Worm (Caenorhabditis elegans) whole organism, L4 larva: ENCODE data around the gene F59A6.4.

Experiments
- F26F4.8 ChIP-seq: fragments of 200-800 bp; sonication (Bioruptor generic); conservative IDR thresholded peaks from 2 replicates; pipeline ENCODE4 v1.3.6; 2022; ENCODE audit warnings: missing genetic modification characterization, missing compliant biosample characterization
- F37D6.2 ChIP-seq: sonication (generic microtip); optimal IDR thresholded peaks from 2 replicates; lab custom pipeline; 2016; ENCODE audit warnings: mild to moderate bottlenecking, missing genetic modification characterization, missing compliant biosample characterization
- F44E2.7 ChIP-seq: fragments of 200-800 bp; sonication (Bioruptor generic); IDR thresholded peaks from 2 replicates; pipeline ENCODE4 v2.1.2; 2022; ENCODE audit warnings: missing genetic modification characterization, missing compliant biosample characterization
- F49E8.2 ChIP-seq: sonication (generic microtip); optimal IDR thresholded peaks from 2 replicates; lab custom pipeline; 2016; ENCODE audit warnings: missing compliant biosample characterization, mild to moderate bottlenecking, missing genetic modification characterization, borderline replicate concordance
- Y105C5A.15 ChIP-seq: fragments of 200-800 bp; sonication (Bioruptor generic); IDR thresholded peaks from 2 replicates; pipeline ENCODE4 v1.3.6; 2022; ENCODE audit warnings: missing genetic modification characterization, missing compliant biosample characterization
- Y48G9A.11 ChIP-seq: fragments of 200-800 bp; sonication (Bioruptor generic); IDR thresholded peaks from 2 replicates; pipeline ENCODE4 v1.3.6; 2022; ENCODE audit warnings: missing genetic modification reagents, missing genetic modification characterization, missing compliant biosample characterization
- Y5F2A.4 ChIP-seq: fragments of 200-800 bp; sonication (Bioruptor generic); optimal IDR thresholded peaks from 2 replicates; lab custom pipeline; 2018; ENCODE audit warnings: mild to moderate bottlenecking, missing genetic modification characterization, missing compliant biosample characterization
- ZK337.2 ChIP-seq: fragments of 200-800 bp; sonication (Bioruptor generic); IDR thresholded peaks from 2 replicates; pipeline ENCODE4 v1.3.6; 2022; ENCODE audit warnings: missing genetic modification reagents, missing genetic modification characterization, missing compliant biosample characterization
- aly-2 ChIP-seq: sonication (generic microtip); optimal IDR thresholded peaks from 2 replicates; lab custom pipeline; 2018; ENCODE audit warnings: missing biosample characterization, missing genetic modification characterization
- ceh-20 ChIP-seq: fragments of 200-800 bp; sonication (Bioruptor generic); IDR thresholded peaks from 2 replicates; pipeline ENCODE4 v1.3.6; 2022; ENCODE audit warnings: missing genetic modification reagents, missing genetic modification characterization, missing compliant biosample characterization
- ceh-28 ChIP-seq: fragments of 150-350 bp; optimal IDR thresholded peaks from 2 replicates; lab custom pipeline; 2014; ENCODE audit warnings: missing biosample characterization, missing genetic modification reagents, missing genetic modification characterization
- ceh-32 ChIP-seq: sonication (generic microtip); optimal IDR thresholded peaks from 2 replicates; lab custom pipeline; 2016; ENCODE audit warnings: mild to moderate bottlenecking, missing genetic modification characterization, missing compliant biosample characterization; ENCODE audit not compliant: poor library complexity
- ceh-62 ChIP-seq: sonication (generic microtip); optimal IDR thresholded peaks from 2 replicates; lab custom pipeline; 2017; ENCODE audit warnings: missing biosample characterization, missing genetic modification characterization
- ceh-82 ChIP-seq: sonication (generic microtip); optimal IDR thresholded peaks from 2 replicates; lab custom pipeline; 2017; ENCODE audit warnings: missing biosample characterization, missing genetic modification characterization
- ces-1 ChIP-seq: fragments of 150-350 bp; sonication (generic microtip); optimal IDR thresholded peaks from 4 replicates; lab custom pipeline; 2014; ENCODE audit warnings: missing biosample characterization, missing genetic modification reagents, missing genetic modification characterization
- cey-2 ChIP-seq: sonication (generic microtip); optimal IDR thresholded peaks from 3 replicates; lab custom pipeline; 2017; ENCODE audit warnings: missing genetic modification characterization, mild to moderate bottlenecking, missing compliant biosample characterization, antibody characterized with exemption, borderline replicate concordance; ENCODE audit not compliant: insufficient read depth
- daf-12 ChIP-seq: fragments of 150-350 bp; optimal IDR thresholded peaks from 2 replicates; lab custom pipeline; 2014; ENCODE audit warnings: missing biosample characterization, missing genetic modification reagents, missing genetic modification characterization
- daf-8 ChIP-seq: fragments of 200-800 bp; sonication (Bioruptor generic); IDR thresholded peaks from 2 replicates; pipeline ENCODE4 v1.3.6; 2022; ENCODE audit warnings: missing genetic modification characterization, missing compliant biosample characterization
- dmd-9 ChIP-seq: fragments of 200-800 bp; sonication (Bioruptor generic); IDR thresholded peaks from 2 replicates; pipeline ENCODE4 v1.3.6; 2022; ENCODE audit warnings: missing genetic modification reagents, missing genetic modification characterization, missing compliant biosample characterization
- duxl-1 ChIP-seq: sonication (generic microtip); optimal IDR thresholded peaks from 2 replicates; lab custom pipeline; 2016; ENCODE audit warnings: mild to moderate bottlenecking, missing genetic modification characterization, moderate library complexity, missing compliant biosample characterization; ENCODE audit not compliant: poor library complexity
- dve-1 ChIP-seq: sonication (generic microtip); optimal IDR thresholded peaks from 2 replicates; lab custom pipeline; 2017; ENCODE audit warnings: antibody characterized with exemption, mild to moderate bottlenecking, missing genetic modification characterization, missing compliant biosample characterization; ENCODE audit not compliant: insufficient read depth
- fos-1 ChIP-seq: fragments of 150-350 bp; optimal IDR thresholded peaks from 2 replicates; lab custom pipeline; 2014; ENCODE audit warnings: missing biosample characterization, missing genetic modification characterization
- hif-1 ChIP-seq, 2 experiments: sonication (generic microtip); optimal IDR thresholded peaks; 2 replicates each; lab custom pipeline; 2016 to 2017; ENCODE audit warnings: missing compliant biosample characterization in 2 of 2, missing genetic modification characterization in 2 of 2, missing genetic modification reagents in 2 of 2, missing genotype in 2 of 2, mild to moderate bottlenecking in 1 of 2
- hlh-11 ChIP-seq: fragments of 200-800 bp; sonication (Bioruptor generic); optimal IDR thresholded peaks from 2 replicates; lab custom pipeline; 2018; ENCODE audit warnings: mild to moderate bottlenecking, missing genetic modification characterization, missing compliant biosample characterization
- hmg-1.1 ChIP-seq: fragments of 200-800 bp; sonication (Bioruptor generic); IDR thresholded peaks from 2 replicates; pipeline ENCODE4 v1.3.6; 2022; ENCODE audit warnings: missing genetic modification reagents, missing genetic modification characterization, missing compliant biosample characterization
- lin-1 ChIP-seq: fragments of 200-800 bp; sonication (Bioruptor generic); IDR thresholded peaks from 2 replicates; pipeline ENCODE4 v1.3.6; 2022; ENCODE audit warnings: missing genetic modification reagents, missing genetic modification characterization, missing compliant biosample characterization
- lin-15B ChIP-seq: fragments of 150-350 bp; sonication (generic microtip); optimal IDR thresholded peaks from 3 replicates; lab custom pipeline; 2014; ENCODE audit warnings: missing biosample characterization, missing genetic modification characterization
- lin-38 ChIP-seq: fragments of 200-800 bp; sonication (Bioruptor generic); IDR thresholded peaks from 2 replicates; pipeline ENCODE4 v1.3.6; 2022; ENCODE audit warnings: missing genetic modification reagents, missing genetic modification characterization, missing compliant biosample characterization
- lin-39 ChIP-seq: fragments of 150-350 bp; optimal IDR thresholded peaks from 2 replicates; lab custom pipeline; 2014; ENCODE audit warnings: missing biosample characterization, missing genetic modification reagents, missing genetic modification characterization
- lir-3 ChIP-seq: sonication (generic microtip); optimal IDR thresholded peaks from 2 replicates; lab custom pipeline; 2016; ENCODE audit warnings: mild to moderate bottlenecking, missing genetic modification characterization, missing compliant biosample characterization
- lsy-2 ChIP-seq, 2 experiments: fragments of 150-350 bp in 1 of 2; sonication (generic microtip) in 1 of 2; optimal IDR thresholded peaks; 2 replicates each; lab custom pipeline; 2014 to 2017; ENCODE audit warnings: missing biosample characterization in 2 of 2, missing genetic modification characterization in 2 of 2
- madf-9 ChIP-seq: fragments of 200-800 bp; sonication (Bioruptor generic); conservative IDR thresholded peaks from 2 replicates; pipeline ENCODE4 v1.3.6; 2022; ENCODE audit warnings: missing genetic modification reagents, missing genetic modification characterization, missing compliant biosample characterization
- mdl-1 ChIP-seq, 2 experiments: fragments of 150-350 bp in 1 of 2; sonication (generic microtip) in 1 of 2; optimal IDR thresholded peaks; 2 replicates each; lab custom pipeline; 2014 to 2017; ENCODE audit warnings: missing biosample characterization in 2 of 2, missing genetic modification characterization in 2 of 2
- mdt-29 ChIP-seq: fragments of 200-800 bp; sonication (Bioruptor generic); IDR thresholded peaks from 2 replicates; pipeline ENCODE4 v1.3.6; 2022; ENCODE audit warnings: missing genetic modification reagents, missing genetic modification characterization, missing compliant biosample characterization
- mxl-3 ChIP-seq: fragments of 200-800 bp; sonication (Bioruptor generic); optimal IDR thresholded peaks from 2 replicates; lab custom pipeline; 2018; ENCODE audit warnings: mild to moderate bottlenecking, missing genetic modification characterization, missing compliant biosample characterization
- nhr-102 ChIP-seq: sonication (generic microtip); optimal IDR thresholded peaks from 2 replicates; lab custom pipeline; 2016; ENCODE audit warnings: mild to moderate bottlenecking, missing genetic modification characterization, moderate library complexity, missing compliant biosample characterization
- nhr-11 ChIP-seq: fragments of 150-350 bp; optimal IDR thresholded peaks from 2 replicates; lab custom pipeline; 2014; ENCODE audit warnings: missing biosample characterization, missing genetic modification characterization
- nhr-111 ChIP-seq: fragments of 200-800 bp; sonication (Bioruptor generic); optimal IDR thresholded peaks from 2 replicates; lab custom pipeline; 2018; ENCODE audit warnings: mild to moderate bottlenecking, missing genetic modification characterization, missing compliant biosample characterization
- nhr-237 ChIP-seq: sonication (generic microtip); optimal IDR thresholded peaks from 2 replicates; lab custom pipeline; 2017; ENCODE audit warnings: missing biosample characterization, missing genetic modification characterization
- nhr-25 ChIP-seq: sonication (generic microtip); optimal IDR thresholded peaks from 2 replicates; lab custom pipeline; 2017; ENCODE audit warnings: missing genetic modification characterization, mild to moderate bottlenecking, missing compliant biosample characterization, antibody characterized with exemption, moderate library complexity, borderline replicate concordance; ENCODE audit not compliant: insufficient read depth
- php-3 ChIP-seq: fragments of 200-800 bp; sonication (Bioruptor generic); IDR thresholded peaks from 2 replicates; pipeline ENCODE4 v1.3.6; 2022; ENCODE audit warnings: missing genetic modification reagents, missing genetic modification characterization, missing compliant biosample characterization
- snpc-1.2 ChIP-seq: fragments of 200-800 bp; sonication (Bioruptor generic); IDR thresholded peaks from 2 replicates; pipeline ENCODE4 v1.3.6; 2022; ENCODE audit warnings: missing genetic modification reagents, missing genetic modification characterization, missing compliant biosample characterization
- tra-1 ChIP-seq: fragments of 200-800 bp; sonication (Bioruptor generic); IDR thresholded peaks from 2 replicates; pipeline ENCODE4 v1.3.6; 2022; ENCODE audit warnings: missing genetic modification reagents, missing genetic modification characterization, missing compliant biosample characterization
- unc-39 ChIP-seq: sonication (generic microtip); optimal IDR thresholded peaks from 2 replicates; lab custom pipeline; 2017; ENCODE audit warnings: missing biosample characterization, missing genetic modification characterization
- zfp-3 ChIP-seq: fragments of 200-800 bp; sonication (Bioruptor generic); conservative IDR thresholded peaks from 2 replicates; pipeline ENCODE4 v1.3.6; 2022; ENCODE audit warnings: missing genetic modification reagents, missing genetic modification characterization, missing compliant biosample characterization
- zip-11 ChIP-seq: fragments of 200-800 bp; sonication (Bioruptor generic); IDR thresholded peaks from 2 replicates; pipeline ENCODE4 v1.3.6; 2022; ENCODE audit warnings: missing genetic modification characterization, missing compliant biosample characterization
- ztf-11 ChIP-seq: fragments of 150-350 bp; optimal IDR thresholded peaks from 2 replicates; lab custom pipeline; 2014; ENCODE audit warnings: missing biosample characterization, missing genetic modification characterization
- ztf-7 ChIP-seq: fragments of 150-350 bp; optimal IDR thresholded peaks from 2 replicates; lab custom pipeline; 2014; ENCODE audit warnings: missing biosample characterization, missing genetic modification characterization

Gene F59A6.4

DNA sequence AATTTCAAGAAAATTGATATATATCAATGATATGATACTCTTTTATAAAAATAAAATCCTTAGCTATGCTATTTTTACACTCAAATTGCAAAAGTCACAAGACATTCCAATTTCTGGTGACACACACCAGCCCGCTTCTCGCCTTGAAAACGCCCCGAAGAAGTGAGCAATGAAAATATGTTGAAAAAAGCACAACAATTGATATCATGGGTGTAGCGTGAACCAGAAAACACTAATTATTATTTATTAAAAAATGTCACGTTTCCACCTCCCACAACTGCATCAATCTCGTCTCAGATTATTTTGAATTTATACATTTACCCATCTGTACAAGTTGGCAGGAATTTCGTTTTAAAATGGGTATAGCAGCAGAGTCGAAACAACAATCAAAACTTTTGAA, at the start of gene F59A6.4:
TSS of gene F59A6.4 (plus strand) at position 301 of the 400 bp plus-strand sequence.
- TF ChIP-seq nhr-111 (GFP tag; lab: Kevin White, UChicago) (no peak), ZK337.2 (GFP tag; lab: Robert Waterston, UW) (no peak), aly-2 (tag; lab: Kevin White, UChicago) (no peak), ceh-28 (tag; lab: Kevin White, UChicago) (no peak), nhr-102 (tag; lab: Kevin White, UChicago) (no peak), lin-38 (GFP tag; lab: Robert Waterston, UW) (no peak), php-3 (GFP tag; lab: Robert Waterston, UW) (no peak), snpc-1.2 (GFP tag; lab: Robert Waterston, UW) (no peak), cey-2 (tag; lab: Kevin White, UChicago) (no peak), mdt-29 (GFP tag; lab: Robert Waterston, UW) (no peak), fos-1 (tag; lab: Kevin White, UChicago) (no peak), dve-1 (tag; lab: Kevin White, UChicago) (no peak), dmd-9 (GFP tag; lab: Robert Waterston, UW) (no peak), ces-1 (GFP tag; lab: Kevin White, UChicago) (no peak)

ce11 chrII:4955353-4955752, 49.5 kb upstream of the F59A6.4 start, which contains the start of gene pbs-3:
TSS of gene pbs-3 (minus strand) at chrII:4955427.
- TF ChIP-seq nhr-111 (GFP tag; lab: Kevin White, UChicago) (no peak), ztf-7 (tag; lab: Kevin White, UChicago) (no peak), lin-38 (GFP tag; lab: Robert Waterston, UW) (peak; percentile 77), madf-9 (GFP tag; lab: Robert Waterston, UW) (no peak), snpc-1.2 (GFP tag; lab: Robert Waterston, UW) (no peak), duxl-1 (tag; lab: Kevin White, UChicago) (no peak), Y48G9A.11 (GFP tag; lab: Robert Waterston, UW) (0 out of 2 replicates have a peak, but pooled peaks have one; percentile 19), daf-8 (GFP tag; lab: Robert Waterston, UW) (no peak), dmd-9 (GFP tag; lab: Robert Waterston, UW) (no peak), tra-1 (GFP tag; lab: Robert Waterston, UW) (no peak), ceh-82 (tag; lab: Kevin White, UChicago) (no peak), nhr-25 (tag; lab: Kevin White, UChicago) (no peak), nhr-237 (tag; lab: Kevin White, UChicago) (no peak), Y105C5A.15 (no peak), ZK337.2 (GFP tag; lab: Robert Waterston, UW) (no peak), lin-39 (no peak), hlh-11 (tag; lab: Kevin White, UChicago) (peak; percentile 35), ceh-32 (tag; lab: Kevin White, UChicago) (no peak), lin-1 (GFP tag; lab: Robert Waterston, UW) (no peak), mxl-3 (GFP tag; lab: Kevin White, UChicago) (peak; percentile 12), Y5F2A.4 (GFP tag; lab: Kevin White, UChicago) (no peak), daf-12 (tag; lab: Kevin White, UChicago) (no peak), F44E2.7 (GFP tag; lab: Robert Waterston, UW) (no peak), unc-39 (tag; lab: Kevin White, UChicago) (no peak), mdl-1 (tag; optimal IDR thresholded peaks at IDR 0.05; lab: Kevin White, UChicago) (peak in 1 of 2 experiments; percentile 5), hmg-1.1 (GFP tag; lab: Robert Waterston, UW) (peak; percentile 43; the same call in 1 of the 2 replicates), hif-1 (tag; optimal IDR thresholded peaks at IDR 0.05; lab: Kevin White, UChicago) (peak in 1 of 2 experiments; percentile 68), nhr-11 (peak; percentile 50), zfp-3 (GFP tag; lab: Robert Waterston, UW) (no peak), F49E8.2 (tag; lab: Kevin White, UChicago) (no peak), ceh-62 (tag; lab: Kevin White, UChicago) (no peak), aly-2 (tag; lab: Kevin White, UChicago) (no peak), ceh-20 (no peak), F37D6.2 (no peak), lin-15B (tag; lab: Kevin White, UChicago) (no peak), lsy-2 (tag; optimal IDR thresholded peaks at IDR 0.05; lab: Kevin White, UChicago) (peak in 1 of 2 experiments; percentile 81), zip-11 (GFP tag; lab: Robert Waterston, UW) (no peak), F26F4.8 (no peak), ztf-11 (tag; lab: Kevin White, UChicago) (no peak), lir-3 (no peak)
